Fruit fly (Drosophila melanogaster): ENCODE measurements around the gene Hsc70-2.

The Hsc70-2 gene

DNA sequence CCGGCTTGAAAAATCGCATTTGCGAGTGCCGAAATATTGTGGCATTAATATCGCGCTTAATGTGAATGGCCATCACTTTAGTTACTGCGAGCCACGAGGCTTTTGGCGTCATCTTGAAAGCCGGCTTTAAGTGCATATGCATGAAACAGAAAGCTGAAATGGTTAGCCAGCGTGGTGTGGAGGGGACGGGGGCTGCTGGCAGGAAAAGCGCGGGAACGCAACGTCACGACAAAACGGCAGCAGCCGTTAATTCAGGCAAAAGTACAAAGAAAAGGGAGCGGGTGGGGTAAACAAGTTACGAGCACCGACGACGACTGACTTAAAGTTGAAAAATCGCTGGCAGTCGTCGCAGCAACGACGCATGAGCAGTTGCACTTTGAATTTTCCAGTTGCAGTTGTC, 29.2 kb upstream of the Hsc70-2 start (continued):
- TF ChIP-seq bigmax (GFP tag; optimal IDR thresholded peaks at IDR 0.05) (no peak), vnd (GFP tag; IDR thresholded peaks at IDR 0.05; ENCODE audit: partially characterized antibody) (no peak), repo (GFP tag; optimal IDR thresholded peaks at IDR 0.05) (no peak), CG4617 (GFP tag; optimal IDR thresholded peaks at IDR 0.05; ENCODE audit: borderline replicate concordance) (no peak), Pdp1 (GFP tag; optimal IDR thresholded peaks at IDR 0.05) (peak in 1 of 2 experiments; percentile 19), CG12236 (GFP tag; optimal IDR thresholded peaks at IDR 0.05) (no peak), ewg (GFP tag; optimal IDR thresholded peaks at IDR 0.05) (no peak), CG13424 (tag; optimal IDR thresholded peaks at IDR 0.05) (no peak), Sry-β (GFP tag; optimal IDR thresholded peaks at IDR 0.05) (no peak)

dm6 chr3R:13015811-13016766, 28.5 kb upstream of the Hsc70-2 start:
- no peak for TF ChIP-seq C15 (GFP tag; IDR thresholded peaks at IDR 0.05)
- TF ChIP-seq CG17186 (GFP tag; optimal IDR thresholded peaks at IDR 0.05) = no peak
- TF ChIP-seq CG6272 (GFP tag; IDR thresholded peaks at IDR 0.05) = no peak
- no peak for TF ChIP-seq CG12391 (tag; optimal IDR thresholded peaks at IDR 0.05)
- no peak for TF ChIP-seq Nf-YA (GFP tag; IDR thresholded peaks at IDR 0.05)
- TF ChIP-seq TFAM (GFP tag; optimal IDR thresholded peaks at IDR 0.05) = no peak
- TF ChIP-seq psq (GFP tag; optimal IDR thresholded peaks at IDR 0.05) = no peak
- TF ChIP-seq pfk (GFP tag; optimal IDR thresholded peaks at IDR 0.05) = no peak
- TF ChIP-seq CG11560 (tag; IDR thresholded peaks at IDR 0.05) = no peak
- TF ChIP-seq CG15479 (GFP tag; optimal IDR thresholded peaks at IDR 0.05) = no peak
- TF ChIP-seq onecut (GFP tag; IDR thresholded peaks at IDR 0.05) = 0 out of 2 replicates have a peak, but pooled peaks have one; percentile 4
- no peak for TF ChIP-seq gt (GFP tag; IDR thresholded peaks at IDR 0.05)
- TF ChIP-seq odd (GFP tag; optimal IDR thresholded peaks at IDR 0.05) = no peak
- peak; percentile 16 for TF ChIP-seq CG3281 (GFP tag; optimal IDR thresholded peaks at IDR 0.05)
- no peak for TF ChIP-seq CG18262 (tag; optimal IDR thresholded peaks at IDR 0.05)
- TF ChIP-seq CG17385 (GFP tag; optimal IDR thresholded peaks at IDR 0.05) = peak; percentile 1
- TF ChIP-seq zen (tag; optimal IDR thresholded peaks at IDR 0.05) = no peak
- peak; percentile 89 for TF ChIP-seq sens (GFP tag)
- no peak for TF ChIP-seq Myb (GFP tag; optimal IDR thresholded peaks at IDR 0.05)
- no peak for TF ChIP-seq CG9437 (GFP tag; optimal IDR thresholded peaks at IDR 0.05)
- TF ChIP-seq Trl (optimal IDR thresholded peaks at IDR 0.05) = no peak
- TF ChIP-seq Trl (GFP tag; optimal IDR thresholded peaks at IDR 0.05) = peak; percentile 12
- peak; percentile 73 for TF ChIP-seq sd (tag; optimal IDR thresholded peaks at IDR 0.05)
- no peak for TF ChIP-seq CG16815 (GFP tag; optimal IDR thresholded peaks at IDR 0.05)
- peak; percentile 20 for TF ChIP-seq lab (GFP tag; optimal IDR thresholded peaks at IDR 0.05)
- no peak for TF ChIP-seq sima (GFP tag; optimal IDR thresholded peaks at IDR 0.05)
- no peak for TF ChIP-seq pnt (GFP tag; optimal IDR thresholded peaks at IDR 0.05)
- TF ChIP-seq CG7987 (GFP tag; optimal IDR thresholded peaks at IDR 0.05) = no peak
- TF ChIP-seq luna (GFP tag; optimal IDR thresholded peaks at IDR 0.05) = no peak
- no peak for TF ChIP-seq CG8089 (GFP tag; optimal IDR thresholded peaks at IDR 0.05)
- TF ChIP-seq CG7839 (tag; optimal IDR thresholded peaks at IDR 0.05) = no peak
- TF ChIP-seq CG30020 (tag; optimal IDR thresholded peaks at IDR 0.05) = no peak
- no peak for TF ChIP-seq sisA (GFP tag; IDR thresholded peaks at IDR 0.05)
- TF ChIP-seq Opbp (GFP tag; IDR thresholded peaks at IDR 0.05; ENCODE audit: partially characterized antibody) = no peak
- no peak for TF ChIP-seq CG2116 (GFP tag; optimal IDR thresholded peaks at IDR 0.05)
- no peak for TF ChIP-seq Atf3 (GFP tag; optimal IDR thresholded peaks at IDR 0.05)
- TF ChIP-seq CG7372 (GFP tag; IDR thresholded peaks at IDR 0.05) = no peak
- TF ChIP-seq CG11398 (GFP tag; optimal IDR thresholded peaks at IDR 0.05) = peak; percentile 10
- peak; percentile 18 for TF ChIP-seq CG2712 (tag; optimal IDR thresholded peaks at IDR 0.05)

Data from whole organism, embryonic.